Worm (Caenorhabditis elegans): Measurements from ENCODE around the gene ZK899.7.

- no peak for TF ChIP-seq lsy-2 (tag; optimal IDR thresholded peaks at IDR 0.05)
- no peak for TF ChIP-seq ceh-82 (tag; optimal IDR thresholded peaks at IDR 0.05)
- no peak for TF ChIP-seq sdz-12 (GFP tag; optimal IDR thresholded peaks at IDR 0.05)
- TF ChIP-seq nhr-41 (GFP tag; IDR thresholded peaks at IDR 0.05): no peak
- TF ChIP-seq jun-1 (tag; optimal IDR thresholded peaks at IDR 0.05): no peak
- no peak for TF ChIP-seq ceh-32 (tag; optimal IDR thresholded peaks at IDR 0.05; ENCODE audit: poor library complexity)
- TF ChIP-seq F26F4.8 (GFP tag; conservative IDR thresholded peaks at IDR 0.05): no peak
- no peak for TF ChIP-seq F37D6.2 (tag; optimal IDR thresholded peaks at IDR 0.05)
- TF ChIP-seq mep-1 (tag; optimal IDR thresholded peaks at IDR 0.05): no peak
- no peak for TF ChIP-seq daf-19 (GFP tag; conservative IDR thresholded peaks at IDR 0.05)
- no peak for TF ChIP-seq aly-2 (tag; optimal IDR thresholded peaks at IDR 0.05)
Measured at ce11 chrX:9494661-9495060, 45.4 kb upstream of the ZK899.7 start.
